Worm (Caenorhabditis elegans): ENCODE results near the gene K05F1.9.

Gene K05F1.9

DNA sequence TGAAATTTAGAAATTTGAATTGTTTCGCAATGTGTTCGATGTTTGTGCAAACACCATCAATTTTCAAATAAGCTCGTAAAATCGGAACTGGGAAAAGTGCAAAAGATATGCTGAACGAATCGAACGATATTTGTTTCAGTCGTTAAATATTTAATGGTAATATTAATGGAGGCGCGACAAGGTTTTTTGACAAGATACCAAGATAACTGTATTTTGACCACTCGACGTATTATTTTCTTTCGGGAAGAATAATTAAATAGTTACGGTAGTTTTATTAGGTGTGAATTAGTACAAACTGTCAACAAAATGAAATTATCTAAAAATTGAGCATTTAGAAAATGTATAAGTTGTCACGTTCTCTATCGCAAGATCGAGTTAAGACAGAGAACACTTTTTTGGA, 3.3 kb upstream of the K05F1.9 start:
- TF ChIP-seq C34B4.2 (tag; optimal IDR thresholded peaks at IDR 0.05): no peak
- no peak for TF ChIP-seq unc-130 (tag; optimal IDR thresholded peaks at IDR 0.05)
- TF ChIP-seq sptf-1 (tag; optimal IDR thresholded peaks at IDR 0.05): no peak
- TF ChIP-seq nhr-47 (tag; optimal IDR thresholded peaks at IDR 0.05): no peak
- no peak for TF ChIP-seq aly-2 (tag; optimal IDR thresholded peaks at IDR 0.05)
- no peak for TF ChIP-seq tbx-2 (tag; optimal IDR thresholded peaks at IDR 0.05)
- no peak for TF ChIP-seq egl-13 (tag; optimal IDR thresholded peaks at IDR 0.05)
- TF ChIP-seq ztf-4 (tag; optimal IDR thresholded peaks at IDR 0.05): no peak
- no peak for TF ChIP-seq nhr-28 (tag; optimal IDR thresholded peaks at IDR 0.05)
- no peak for TF ChIP-seq lin-35 (GFP tag; optimal IDR thresholded peaks at IDR 0.05)
- no peak for TF ChIP-seq Y116A8C.19 (tag; optimal IDR thresholded peaks at IDR 0.05; ENCODE audit: borderline replicate concordance)
- TF ChIP-seq isw-1 (GFP tag; IDR thresholded peaks at IDR 0.05): no peak

DNA sequence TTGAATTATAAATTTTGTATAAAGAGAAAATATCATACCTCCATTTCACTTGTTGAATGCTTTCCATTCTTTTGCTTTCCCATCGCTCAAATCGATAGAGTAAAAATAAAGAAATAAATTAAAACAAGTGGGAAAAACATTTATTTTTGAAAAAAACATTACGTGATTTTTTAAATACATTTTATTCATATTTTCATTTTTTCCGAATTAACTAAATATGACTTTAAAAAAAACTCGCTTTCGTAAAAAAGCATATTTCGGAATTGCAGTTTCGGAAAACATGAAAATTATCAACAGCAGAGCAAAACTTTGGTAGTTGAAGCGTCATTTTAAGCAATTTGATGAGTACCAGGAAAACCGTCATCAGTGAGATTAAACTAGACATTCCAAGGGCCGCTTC, 1.4 kb downstream of the K05F1.9 start, which contains the start of gene K05F1.8:
K05F1.8 (minus strand) TSS at position 101 of the 400 bp plus-strand sequence.
- TF ChIP-seq ama-1 (optimal IDR thresholded peaks at IDR 0.05) (no peak), pag-3 (tag; optimal IDR thresholded peaks at IDR 0.05; ENCODE audit: borderline replicate concordance, insufficient read depth) (no peak), sup-37 (GFP tag; optimal IDR thresholded peaks at IDR 0.05) (no peak), ceh-88 (GFP tag; IDR thresholded peaks at IDR 0.05) (no peak), F16B12.6 (tag; optimal IDR thresholded peaks at IDR 0.05) (no peak), ceh-82 (tag; optimal IDR thresholded peaks at IDR 0.05) (no peak), lin-13 (GFP tag; optimal IDR thresholded peaks at IDR 0.05) (no peak), rnt-1 (tag; optimal IDR thresholded peaks at IDR 0.05) (no peak), isw-1 (GFP tag; IDR thresholded peaks at IDR 0.05) (no peak), vab-15 (tag; optimal IDR thresholded peaks at IDR 0.05) (no peak), unc-30 (tag; optimal IDR thresholded peaks at IDR 0.05) (no peak), sox-4 (tag; optimal IDR thresholded peaks at IDR 0.05) (no peak), ztf-4 (tag; optimal IDR thresholded peaks at IDR 0.05) (no peak), nhr-76 (tag; optimal IDR thresholded peaks at IDR 0.05) (no peak), ceh-90 (tag; optimal IDR thresholded peaks at IDR 0.05) (no peak), C34B4.2 (tag; optimal IDR thresholded peaks at IDR 0.05) (no peak), lin-15B (tag; optimal IDR thresholded peaks at IDR 0.05) (no peak), lir-3 (tag; optimal IDR thresholded peaks at IDR 0.05; ENCODE audit: poor library complexity) (no peak), unc-62 (GFP tag; optimal IDR thresholded peaks at IDR 0.05) (no peak), alr-1 (tag; optimal IDR thresholded peaks at IDR 0.05; ENCODE audit: borderline replicate concordance) (no peak)

DNA sequence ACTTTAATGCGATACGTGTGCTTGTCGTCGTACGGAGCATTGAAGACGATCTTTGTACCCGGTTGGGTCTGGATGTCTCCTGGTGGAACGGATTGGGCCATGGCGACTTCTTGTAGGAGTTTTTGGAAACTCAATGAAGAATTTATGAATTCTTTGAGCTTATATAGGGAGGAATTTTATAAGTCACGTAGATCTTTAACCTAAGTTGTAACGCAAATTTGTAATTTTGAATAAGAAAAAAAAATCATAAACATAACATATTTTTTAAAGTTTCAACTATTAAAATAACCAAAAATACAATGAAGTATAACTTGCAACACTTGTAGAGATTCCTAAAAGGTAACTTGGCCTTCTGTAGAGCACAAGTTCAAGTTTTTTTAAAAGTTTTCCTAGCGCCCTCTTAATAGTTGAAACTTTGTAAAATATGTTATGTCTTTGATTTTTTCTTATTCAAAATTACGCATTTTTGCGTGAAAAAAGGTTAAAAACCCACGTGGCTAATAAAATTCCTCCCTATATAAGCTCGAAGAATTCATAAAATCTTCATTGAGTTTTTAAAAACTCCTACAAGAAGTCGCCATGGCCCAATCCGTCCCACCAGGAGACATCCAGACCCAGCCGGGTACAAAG, 3.5 kb downstream of the K05F1.9 start, which contains the start of the genes msp-63 and msp-142:
msp-63 (minus strand) TSS at position 101 of the 630 bp plus-strand sequence.
msp-142 (plus strand) TSS at position 580 of the 630 bp plus-strand sequence.
- TF ChIP-seq mep-1 (tag; optimal IDR thresholded peaks at IDR 0.05) (no peak), nhr-77 (tag; optimal IDR thresholded peaks at IDR 0.05) (no peak), nhr-12 (tag; optimal IDR thresholded peaks at IDR 0.05) (no peak), jun-1 (tag; optimal IDR thresholded peaks at IDR 0.05) (no peak), xbp-1 (tag; optimal IDR thresholded peaks at IDR 0.05) (no peak), tlp-1 (tag; optimal IDR thresholded peaks at IDR 0.05) (no peak), lin-35 (GFP tag; optimal IDR thresholded peaks at IDR 0.05) (no peak), aly-2 (tag; optimal IDR thresholded peaks at IDR 0.05) (no peak), pax-3 (tag; optimal IDR thresholded peaks at IDR 0.05) (no peak), unc-30 (tag; optimal IDR thresholded peaks at IDR 0.05) (no peak), isw-1 (GFP tag; IDR thresholded peaks at IDR 0.05) (no peak), lin-13 (GFP tag; optimal IDR thresholded peaks at IDR 0.05) (no peak), alr-1 (tag; optimal IDR thresholded peaks at IDR 0.05; ENCODE audit: borderline replicate concordance) (no peak), lin-14 (GFP tag; optimal IDR thresholded peaks at IDR 0.05) (no peak), grh-1 (GFP tag; IDR thresholded peaks at IDR 0.05) (no peak), dsc-1 (tag; optimal IDR thresholded peaks at IDR 0.05) (no peak), ama-1 (optimal IDR thresholded peaks at IDR 0.05) (no peak), nhr-71 (tag; optimal IDR thresholded peaks at IDR 0.05) (no peak), pag-3 (tag; optimal IDR thresholded peaks at IDR 0.05; ENCODE audit: borderline replicate concordance, insufficient read depth) (no peak)
